Fruit fly (Drosophila melanogaster) Kc167 (cell line): ENCODE results near the gene FASN1.

ENCODE experiments used
- Myc ChIP-seq: fragments of >200 bp; optimal IDR thresholded peaks from 2 replicates; lab custom pipeline; 2017; ENCODE audit warnings: missing external identifiers
- Sin3A ChIP-seq: fragments of >200 bp; optimal IDR thresholded peaks from 2 replicates; lab custom pipeline; 2018; ENCODE audit warnings: missing external identifiers
- h ChIP-seq: fragments of >200 bp; optimal IDR thresholded peaks from 3 replicates; lab custom pipeline; 2018; ENCODE audit warnings: missing external identifiers
- insv ChIP-seq: fragments of >200 bp; optimal IDR thresholded peaks from 3 replicates; lab custom pipeline; 2018; ENCODE audit warnings: missing external identifiers
- psq ChIP-seq: fragments of >200 bp; optimal IDR thresholded peaks from 2 replicates; lab custom pipeline; 2017; ENCODE audit warnings: missing external identifiers
- ttk ChIP-seq: sonication (Bioruptor generic); optimal IDR thresholded peaks from 2 replicates; lab custom pipeline; 2017; ENCODE audit warnings: missing external identifiers

FASN1 gene

DNA sequence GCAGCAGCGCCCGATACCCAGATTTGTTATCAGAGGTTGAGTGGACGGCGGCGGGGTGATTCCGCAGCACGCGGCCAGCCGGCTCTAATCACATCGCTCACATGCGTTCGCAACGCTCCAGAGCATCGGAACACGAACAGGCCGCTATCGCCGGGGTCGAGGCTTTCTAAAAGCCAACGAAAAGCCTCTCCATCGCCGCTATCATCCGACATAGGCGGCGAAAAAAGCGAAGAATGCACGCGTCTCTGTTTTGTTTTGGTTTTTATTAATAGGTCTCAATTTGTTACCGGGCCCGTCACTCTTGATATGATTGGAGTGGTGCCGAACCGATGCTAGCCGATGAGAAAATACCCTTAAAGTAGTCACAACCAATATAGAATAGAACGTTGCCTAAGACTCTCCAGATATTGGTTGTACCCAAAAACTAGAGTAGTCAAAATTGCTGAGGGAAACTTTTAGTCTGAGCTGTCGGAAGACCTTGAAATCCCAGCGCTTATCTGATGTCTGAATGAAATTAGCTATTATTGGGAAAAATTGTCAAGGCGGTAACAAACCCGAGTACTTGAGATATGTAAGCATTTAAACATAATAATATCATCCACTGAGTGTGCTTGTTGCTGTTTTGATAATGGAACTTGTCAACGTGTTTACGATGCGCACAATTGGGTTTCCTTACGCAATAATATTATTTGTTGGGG is 14.3 kb upstream of the FASN1 start, which contains the start of gene CG17261:
Gene CG17261 (plus strand): TSS at position 634 of the 698 bp plus-strand sequence.
- no peak for TF ChIP-seq ttk (lab: Kevin White, UChicago)
- TF ChIP-seq insv (lab: Kevin White, UChicago), result no peak
- no peak for TF ChIP-seq Sin3A (lab: Kevin White, UChicago)
- no peak for TF ChIP-seq psq (lab: Kevin White, UChicago)
- TF ChIP-seq Myc, result no peak

DNA sequence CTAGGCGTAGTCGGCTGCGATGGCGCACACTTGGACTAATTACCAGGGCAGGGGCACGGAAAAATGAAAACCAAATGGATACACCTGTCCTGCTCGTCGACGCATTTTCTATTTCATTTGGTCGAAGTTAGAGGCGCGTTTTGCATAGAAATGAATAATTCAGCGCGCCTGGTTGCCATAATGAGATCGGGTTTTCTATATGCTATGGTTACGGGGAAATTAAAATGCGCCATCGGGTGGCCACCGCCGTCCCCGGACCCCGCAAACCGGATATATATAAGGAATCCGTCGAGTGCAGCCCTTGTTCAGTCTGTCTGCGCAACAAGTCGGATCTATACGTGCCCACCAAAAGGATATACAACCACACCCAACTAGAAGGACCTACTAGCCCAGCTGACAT is 12.8 kb upstream of the FASN1 start, which contains the start of gene FASN2:
Gene FASN2 (plus strand): TSS at position 301 of the 400 bp plus-strand sequence.
- no peak for TF ChIP-seq Myc
- no peak for TF ChIP-seq Sin3A (lab: Kevin White, UChicago)
- TF ChIP-seq ttk (lab: Kevin White, UChicago), result no peak
- no peak for TF ChIP-seq insv (lab: Kevin White, UChicago)
- no peak for TF ChIP-seq h (lab: Kevin White, UChicago)
- no peak for TF ChIP-seq psq (lab: Kevin White, UChicago)

DNA sequence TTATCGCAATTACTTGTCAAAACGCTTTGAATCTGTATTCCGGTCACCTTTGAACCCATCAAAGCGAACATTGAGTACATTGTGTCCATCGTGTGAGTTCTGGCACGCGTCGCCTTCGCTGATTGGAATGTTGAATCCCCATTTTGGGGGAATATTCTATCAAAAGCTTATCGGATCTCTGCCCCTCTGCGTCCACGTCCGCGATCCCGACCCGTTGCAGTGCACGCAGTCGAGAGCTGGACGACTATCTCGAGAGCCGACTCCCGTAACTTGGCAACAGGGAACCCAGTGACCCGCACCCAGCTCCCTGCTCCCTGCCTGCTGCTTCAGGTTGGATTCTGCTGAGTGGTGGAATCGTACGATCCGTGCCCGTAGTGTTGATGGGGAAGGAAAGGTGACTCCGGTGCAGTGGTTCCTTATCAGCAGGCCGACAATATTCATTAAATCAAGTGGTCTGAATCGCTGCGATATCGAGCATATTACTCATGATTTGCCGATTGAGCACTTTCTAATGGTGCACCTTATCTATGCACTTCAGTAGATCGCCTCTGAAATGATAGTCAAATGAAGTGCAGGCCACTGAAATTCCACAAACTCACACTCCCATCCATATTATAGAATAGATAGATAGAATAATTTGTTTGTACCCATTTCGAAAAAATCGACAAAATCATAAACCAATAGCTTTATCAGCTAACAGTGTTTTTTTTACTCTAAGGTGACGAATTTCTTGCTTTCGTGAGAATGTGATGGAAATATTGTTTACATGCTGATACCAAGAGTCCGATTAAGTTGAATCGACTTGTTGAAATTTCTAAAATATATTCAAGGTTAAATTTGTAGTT is 11.5 kb upstream of the FASN1 start:
- TF ChIP-seq psq (lab: Kevin White, UChicago) (no peak), Sin3A (lab: Kevin White, UChicago) (no peak), h (lab: Kevin White, UChicago) (no peak), insv (lab: Kevin White, UChicago) (no peak), Myc (no peak), ttk (lab: Kevin White, UChicago) (no peak)

DNA sequence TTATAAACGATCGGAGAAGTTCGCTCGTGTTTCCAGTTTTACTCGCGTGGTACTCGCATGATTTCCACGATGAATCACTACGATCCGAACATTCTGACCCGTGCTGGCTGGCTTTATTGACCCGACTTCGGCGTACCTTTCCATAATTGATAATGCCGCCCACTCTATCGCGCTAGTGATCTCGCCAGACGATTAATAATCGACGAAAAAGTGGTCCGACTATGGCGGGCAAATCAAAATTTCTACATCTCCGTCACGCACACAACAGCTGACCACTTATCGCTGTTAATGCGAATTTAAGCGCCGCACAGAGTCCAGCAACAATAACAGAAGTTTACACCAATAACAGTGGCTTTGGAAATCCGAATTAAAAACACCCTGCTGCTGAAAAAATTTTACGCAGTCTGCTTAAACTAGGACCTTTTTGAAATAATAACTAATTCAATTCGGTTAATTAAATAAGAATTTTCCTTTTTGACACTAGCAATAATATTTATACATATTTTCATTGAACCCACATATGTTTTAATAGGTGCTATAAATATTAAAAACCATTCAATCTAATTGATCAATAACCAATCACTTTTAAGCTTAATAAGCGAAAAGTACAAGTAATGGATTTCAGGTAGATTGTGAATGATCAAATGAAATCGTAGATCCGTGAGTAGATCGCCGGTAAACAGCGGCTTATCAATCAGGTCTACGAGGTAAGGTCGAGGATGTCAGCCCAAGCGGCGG is 519 bp upstream of the FASN1 start:
- TF ChIP-seq Sin3A (lab: Kevin White, UChicago) (no peak), Myc (no peak), psq (lab: Kevin White, UChicago) (no peak), h (lab: Kevin White, UChicago) (no peak), insv (lab: Kevin White, UChicago) (no peak), ttk (lab: Kevin White, UChicago) (no peak)

DNA sequence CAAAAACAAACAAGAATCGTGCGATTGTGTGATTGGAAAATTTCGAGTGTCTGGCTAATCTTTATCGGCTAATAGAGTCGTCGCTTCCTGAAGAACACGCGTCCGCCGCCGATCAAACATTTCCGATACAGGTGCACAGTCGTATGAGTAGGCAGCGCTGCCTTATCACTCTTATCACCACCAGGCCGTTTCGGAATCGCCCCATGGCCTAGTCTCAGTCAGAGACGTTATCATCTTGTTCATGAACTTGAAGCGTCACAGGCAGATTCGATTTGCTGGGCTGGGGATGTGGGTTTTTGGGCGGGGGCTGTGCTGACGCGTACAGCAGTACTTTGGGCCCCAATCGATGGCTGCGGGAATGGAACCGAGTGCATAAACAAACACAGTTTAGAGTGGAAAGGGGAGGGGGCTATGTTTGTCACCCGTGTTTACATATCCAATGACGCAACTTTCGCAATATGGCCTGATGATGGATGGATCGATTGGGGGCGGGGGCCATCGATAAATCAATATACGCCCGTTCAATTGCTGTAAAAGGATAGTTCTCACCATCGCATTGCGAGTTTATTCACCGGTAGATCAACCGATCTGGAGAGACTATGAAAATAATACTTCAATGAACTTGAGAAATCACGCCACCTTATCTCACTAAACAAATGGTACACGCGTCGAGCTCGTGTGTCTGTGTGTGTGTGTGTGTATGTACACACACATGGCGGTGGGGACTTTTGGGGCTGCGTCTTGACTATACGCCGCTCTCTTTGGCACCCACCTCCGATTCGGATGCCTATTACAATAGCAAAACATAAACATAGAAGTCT is 1.8 kb downstream of the FASN1 start:
- TF ChIP-seq h (lab: Kevin White, UChicago) (no peak), Myc (no peak), insv (lab: Kevin White, UChicago) (no peak), psq (lab: Kevin White, UChicago) (no peak), ttk (lab: Kevin White, UChicago) (no peak), Sin3A (lab: Kevin White, UChicago) (no peak)

DNA sequence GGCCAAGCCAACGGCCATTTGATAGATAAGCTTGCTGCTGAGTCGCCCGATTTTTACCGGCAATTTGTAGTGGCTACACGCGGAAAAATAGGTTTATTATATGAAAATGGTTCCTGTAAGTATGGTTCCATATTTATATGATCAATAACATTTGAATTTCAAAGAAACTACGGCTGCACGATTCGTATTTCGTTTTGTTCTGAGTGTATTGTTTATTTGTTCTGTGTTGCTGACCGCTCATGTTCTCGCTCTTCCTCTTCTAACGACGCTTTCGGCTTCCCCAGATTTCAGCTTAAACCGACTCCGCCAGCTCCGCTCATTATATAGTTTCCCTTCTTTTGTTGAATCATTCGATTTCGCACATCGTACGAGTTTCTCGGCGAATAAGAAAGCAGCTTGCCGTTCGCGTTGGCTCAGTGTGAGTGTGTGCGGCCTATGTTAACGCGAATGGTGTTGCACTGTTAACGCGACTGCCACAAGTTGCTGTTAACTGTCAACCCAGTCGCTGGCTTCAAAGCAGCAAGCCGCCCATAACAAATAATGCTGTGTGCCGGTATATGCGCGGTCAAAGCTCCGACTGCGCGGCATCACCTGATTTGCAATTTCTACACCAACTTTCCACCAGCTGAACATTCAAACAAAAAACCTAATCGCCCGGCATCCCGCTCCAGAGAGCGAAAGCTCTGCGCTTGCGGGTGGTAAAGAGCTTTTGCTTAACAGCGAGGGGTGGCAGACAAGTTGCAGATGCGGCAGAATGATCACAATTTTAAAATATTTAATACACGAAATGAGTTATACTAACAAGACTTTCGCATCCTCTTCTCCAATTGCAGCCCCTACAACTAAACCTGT is 2.6 kb downstream of the FASN1 start:
- TF ChIP-seq psq (lab: Kevin White, UChicago) (no peak), h (lab: Kevin White, UChicago) (no peak), Sin3A (lab: Kevin White, UChicago) (no peak), ttk (lab: Kevin White, UChicago) (no peak), Myc (no peak), insv (lab: Kevin White, UChicago) (no peak)

DNA sequence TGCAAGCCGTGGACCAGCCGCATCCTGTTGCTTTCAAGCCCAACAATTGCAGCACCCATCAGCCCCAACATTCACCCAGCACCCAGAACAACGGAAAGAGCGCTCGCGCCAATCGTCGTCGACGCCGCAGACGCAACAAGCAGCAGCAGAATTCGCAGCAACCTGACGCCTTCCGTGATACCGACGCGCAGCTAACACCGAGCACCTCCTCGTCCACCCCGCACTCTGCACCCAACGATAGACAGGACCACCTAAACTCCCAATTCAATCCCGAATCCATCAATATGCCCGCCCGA is 3.2 kb downstream of the FASN1 start:
- no peak for TF ChIP-seq ttk (lab: Kevin White, UChicago)
- no peak for TF ChIP-seq Sin3A (lab: Kevin White, UChicago)
- TF ChIP-seq psq (lab: Kevin White, UChicago), result no peak
- TF ChIP-seq Myc, result no peak
- no peak for TF ChIP-seq h (lab: Kevin White, UChicago)
- no peak for TF ChIP-seq insv (lab: Kevin White, UChicago)

DNA sequence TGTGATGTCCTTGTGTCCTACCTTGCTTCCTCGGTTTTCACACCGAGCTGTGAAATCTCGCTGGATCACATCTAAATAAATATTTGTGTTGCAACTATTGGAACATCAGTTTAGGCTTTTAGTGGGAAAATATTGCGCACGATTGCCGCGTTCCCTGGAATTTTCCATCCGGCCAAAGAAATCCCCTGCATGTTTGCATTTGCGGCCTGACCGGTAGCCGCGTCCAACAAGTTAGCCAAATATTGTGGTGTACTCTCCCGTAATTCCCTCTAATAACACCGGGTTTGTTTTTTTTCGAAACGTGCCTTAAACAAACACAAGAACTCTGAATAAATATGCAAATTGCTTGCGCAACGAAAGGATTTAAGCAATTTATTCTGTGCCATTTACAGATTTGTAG is 22.3 kb downstream of the FASN1 start:
- no peak for TF ChIP-seq Myc
- TF ChIP-seq ttk (lab: Kevin White, UChicago), result no peak
- TF ChIP-seq psq (lab: Kevin White, UChicago), result no peak
- no peak for TF ChIP-seq h (lab: Kevin White, UChicago)
- TF ChIP-seq insv (lab: Kevin White, UChicago), result no peak
- no peak for TF ChIP-seq Sin3A (lab: Kevin White, UChicago)

DNA sequence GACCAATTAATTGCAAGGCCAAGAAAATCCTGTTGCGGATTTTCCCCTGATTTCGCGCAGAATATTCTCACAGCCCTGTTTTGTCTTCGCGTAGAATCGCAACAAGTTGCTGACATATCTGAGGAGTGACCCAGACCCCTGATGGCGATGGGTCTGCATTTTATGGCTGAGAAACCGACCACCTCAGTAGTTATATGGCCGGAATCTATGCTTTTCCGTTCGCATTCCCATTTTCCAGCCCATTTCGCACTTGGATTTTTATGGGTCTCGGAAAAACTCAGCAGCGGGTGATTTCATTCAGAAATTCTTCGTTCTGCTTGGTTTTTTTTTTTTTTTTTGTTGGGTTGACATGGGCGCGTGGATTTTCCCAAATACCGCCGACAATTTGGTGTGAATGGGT is 26.5 kb downstream of the FASN1 start:
- TF ChIP-seq insv (lab: Kevin White, UChicago) (no peak), psq (lab: Kevin White, UChicago) (no peak)

DNA sequence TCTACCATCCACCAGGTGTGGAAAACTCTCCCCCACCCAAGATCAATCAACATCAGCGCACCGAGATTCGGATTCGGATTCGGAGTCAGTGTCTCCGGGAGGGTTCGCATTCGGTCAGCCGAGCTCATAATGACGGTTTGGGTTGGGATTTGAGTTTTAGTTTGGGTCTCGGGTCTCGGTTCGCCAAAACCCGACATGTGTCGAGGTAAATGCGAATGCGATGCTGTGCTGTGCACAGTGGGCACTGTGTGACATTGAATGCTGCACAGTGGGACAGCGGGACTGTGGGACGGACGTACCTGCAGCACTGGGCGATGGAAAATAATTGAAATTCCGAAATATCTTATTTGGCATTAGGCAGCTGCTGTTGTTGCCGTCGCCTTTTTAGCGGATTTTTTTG is 27.1 kb downstream of the FASN1 start:
- TF ChIP-seq ttk (lab: Kevin White, UChicago) (no peak), psq (lab: Kevin White, UChicago) (no peak), insv (lab: Kevin White, UChicago) (no peak), h (lab: Kevin White, UChicago) (no peak), Myc (no peak), Sin3A (lab: Kevin White, UChicago) (no peak)
